Fruit fly (Drosophila melanogaster): ENCODE results near the gene CG8117.

DNA sequence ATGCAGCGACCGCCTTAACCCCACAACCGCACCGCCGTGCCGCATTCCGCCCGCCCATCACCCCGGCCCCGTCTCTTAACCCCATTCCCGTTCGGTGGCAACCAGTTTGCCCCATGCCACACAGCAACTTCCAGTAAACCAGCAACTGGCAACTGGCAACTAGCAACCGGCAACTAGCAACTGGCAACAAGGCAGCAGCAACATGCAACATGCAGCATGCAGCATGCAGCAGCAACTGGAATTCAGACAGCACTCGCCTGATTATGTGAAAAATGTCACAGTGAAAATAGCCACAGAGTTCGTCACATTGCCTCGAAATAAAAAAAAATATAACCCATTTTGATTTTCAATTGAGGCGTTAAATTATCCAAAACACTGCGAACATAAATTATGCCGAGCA lies 32.2 kb upstream of the CG8117 start:
- no peak for TF ChIP-seq psq (optimal IDR thresholded peaks at IDR 0.05)
- TF ChIP-seq ttk (optimal IDR thresholded peaks at IDR 0.05) = no peak
- TF ChIP-seq Myc (optimal IDR thresholded peaks at IDR 0.05) = no peak
- no peak for TF ChIP-seq h (optimal IDR thresholded peaks at IDR 0.05)

All from Kc167 (cell line).